Fruit fly (Drosophila melanogaster): ENCODE results near the gene CG12708.

DNA sequence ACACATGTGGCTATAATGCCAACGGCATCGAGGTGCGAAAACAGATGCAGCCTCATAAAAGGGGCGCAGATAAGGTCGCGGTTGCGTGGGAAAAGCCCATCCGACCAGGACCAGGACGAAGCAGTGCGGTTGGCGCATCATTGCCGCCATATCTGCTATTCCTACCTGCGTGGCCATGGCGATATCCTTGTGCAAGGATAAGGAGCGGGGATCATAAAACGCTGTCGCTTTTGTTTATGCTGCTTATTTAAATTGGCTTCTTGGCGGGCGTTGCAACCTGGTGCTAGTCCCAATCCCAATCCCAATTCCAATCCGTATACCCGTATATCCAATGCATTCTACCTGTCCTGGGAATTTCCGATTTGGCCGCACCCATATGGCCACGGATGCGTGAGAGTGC lies 28.5 kb upstream of the CG12708 start:
- TF ChIP-seq fd85E (GFP tag; optimal IDR thresholded peaks at IDR 0.05) (no peak), OdsH (GFP tag; optimal IDR thresholded peaks at IDR 0.05) (no peak), CG4318 (GFP tag; optimal IDR thresholded peaks at IDR 0.05) (no peak), Lpt (GFP tag; optimal IDR thresholded peaks at IDR 0.05) (no peak), CG3032 (tag; optimal IDR thresholded peaks at IDR 0.05) (no peak), CG6276 (GFP tag; optimal IDR thresholded peaks at IDR 0.05) (no peak), Eip75B (GFP tag; optimal IDR thresholded peaks at IDR 0.05) (no peak)
